Worm (Caenorhabditis elegans) whole organism, mixed stage, embryonic: ENCODE results near the gene C15B12.4.

Experiments
- M03D4.4 ChIP-seq: sonication (generic microtip); optimal IDR thresholded peaks from 2 replicates; lab custom pipeline; 2017; ENCODE audit warnings: mild to moderate bottlenecking, missing genetic modification characterization, missing compliant biosample characterization
- bed-3 ChIP-seq: fragments of 200-800 bp; sonication (Bioruptor generic); optimal IDR thresholded peaks from 3 replicates; lab custom pipeline; 2018; ENCODE audit warnings: mild to moderate bottlenecking, missing genetic modification characterization, moderate library complexity, missing compliant biosample characterization
- blmp-1 ChIP-seq: fragments of 150-350 bp; optimal IDR thresholded peaks from 2 replicates; lab custom pipeline; 2014; ENCODE audit warnings: missing biosample characterization, missing genetic modification characterization
- ceh-39 ChIP-seq: fragments of 150-350 bp; optimal IDR thresholded peaks from 2 replicates; lab custom pipeline; 2014; ENCODE audit warnings: missing biosample characterization, missing genetic modification characterization
- ceh-43 ChIP-seq: fragments of 200-800 bp; sonication (Bioruptor generic); optimal IDR thresholded peaks from 2 replicates; lab custom pipeline; 2018; ENCODE audit warnings: mild to moderate bottlenecking, missing genetic modification characterization, moderate library complexity, missing compliant biosample characterization
- ceh-83 ChIP-seq: fragments of 200-800 bp; sonication (Bioruptor generic); optimal IDR thresholded peaks from 2 replicates; lab custom pipeline; 2018; ENCODE audit warnings: mild to moderate bottlenecking, missing genetic modification characterization, missing compliant biosample characterization
- ces-1 ChIP-seq: fragments of 150-350 bp; optimal IDR thresholded peaks from 2 replicates; lab custom pipeline; 2014; ENCODE audit warnings: missing biosample characterization, missing genetic modification reagents, missing genetic modification characterization
- cnd-1 ChIP-seq: fragments of 200-800 bp; sonication (Bioruptor generic); optimal IDR thresholded peaks from 2 replicates; lab custom pipeline; 2018; ENCODE audit warnings: mild to moderate bottlenecking, missing genetic modification characterization, missing compliant biosample characterization
- drap-1 ChIP-seq: fragments of 200-800 bp; sonication (Bioruptor generic); optimal IDR thresholded peaks from 3 replicates; lab custom pipeline; 2018; ENCODE audit warnings: mild to moderate bottlenecking, missing genetic modification characterization, missing compliant biosample characterization
- elt-1 ChIP-seq: sonication (generic microtip); optimal IDR thresholded peaks from 2 replicates; lab custom pipeline; 2017; ENCODE audit warnings: missing genetic modification characterization, mild to moderate bottlenecking, missing compliant biosample characterization, antibody characterized with exemption, moderate library complexity, borderline replicate concordance; ENCODE audit not compliant: insufficient read depth
- elt-3 ChIP-seq: fragments of 150-350 bp; optimal IDR thresholded peaks from 2 replicates; lab custom pipeline; 2014; ENCODE audit warnings: missing biosample characterization, missing genetic modification characterization
- flh-1 ChIP-seq: fragments of 200-800 bp; sonication (Bioruptor generic); optimal IDR thresholded peaks from 2 replicates; lab custom pipeline; 2018; ENCODE audit warnings: mild to moderate bottlenecking, missing genetic modification characterization, moderate library complexity, missing compliant biosample characterization
- ham-2 ChIP-seq: fragments of 200-800 bp; sonication (Bioruptor generic); optimal IDR thresholded peaks from 2 replicates; lab custom pipeline; 2018; ENCODE audit warnings: mild to moderate bottlenecking, missing genetic modification characterization, missing compliant biosample characterization
- hlh-1 ChIP-seq: fragments of 150-350 bp; optimal IDR thresholded peaks from 2 replicates; lab custom pipeline; 2014; ENCODE audit warnings: missing biosample characterization, missing genetic modification reagents, missing genetic modification characterization
- lin-13 ChIP-seq: fragments of 150-350 bp; optimal IDR thresholded peaks from 2 replicates; lab custom pipeline; 2014; ENCODE audit warnings: missing biosample characterization, missing genetic modification characterization
- lin-32 ChIP-seq: fragments of 200-800 bp; sonication (Bioruptor generic); optimal IDR thresholded peaks from 2 replicates; lab custom pipeline; 2018; ENCODE audit warnings: mild to moderate bottlenecking, missing genetic modification characterization, missing compliant biosample characterization
- lsy-2 ChIP-seq: fragments of 150-350 bp; optimal IDR thresholded peaks from 2 replicates; lab custom pipeline; 2014; ENCODE audit warnings: missing biosample characterization, missing genetic modification characterization
- mab-5 ChIP-seq: fragments of 150-350 bp; optimal IDR thresholded peaks from 2 replicates; lab custom pipeline; 2014; ENCODE audit warnings: missing biosample characterization, missing genetic modification characterization
- mep-1 ChIP-seq: fragments of 150-350 bp; optimal IDR thresholded peaks from 2 replicates; lab custom pipeline; 2017; ENCODE audit warnings: missing biosample characterization, missing genetic modification reagents, missing genetic modification characterization, inconsistent platforms
- mls-2 ChIP-seq: sonication (generic microtip); optimal IDR thresholded peaks from 2 replicates; lab custom pipeline; 2016; ENCODE audit warnings: mild to moderate bottlenecking, missing genetic modification characterization, moderate library complexity, missing compliant biosample characterization
- nhr-12 ChIP-seq: fragments of 150-350 bp; optimal IDR thresholded peaks from 2 replicates; lab custom pipeline; 2014; ENCODE audit warnings: missing biosample characterization, missing genetic modification characterization
- nhr-2 ChIP-seq: fragments of 150-350 bp; optimal IDR thresholded peaks from 2 replicates; lab custom pipeline; 2014; ENCODE audit warnings: missing biosample characterization, missing genetic modification characterization
- nhr-237 ChIP-seq: fragments of 150-350 bp; optimal IDR thresholded peaks from 2 replicates; lab custom pipeline; 2014; ENCODE audit warnings: missing biosample characterization, missing genetic modification characterization
- nhr-28 ChIP-seq: fragments of 150-350 bp; optimal IDR thresholded peaks from 2 replicates; lab custom pipeline; 2014; ENCODE audit warnings: missing biosample characterization, missing genetic modification characterization
- nhr-76 ChIP-seq: sonication (generic microtip); optimal IDR thresholded peaks from 2 replicates; lab custom pipeline; 2017; ENCODE audit warnings: missing biosample characterization, missing genetic modification characterization
- pha-4 ChIP-seq: fragments of 150-350 bp; optimal IDR thresholded peaks from 2 replicates; lab custom pipeline; 2018; ENCODE audit warnings: missing biosample characterization, missing genetic modification reagents, missing genetic modification characterization
- sem-2 ChIP-seq: fragments of 200-800 bp; sonication (Bioruptor generic); optimal IDR thresholded peaks from 2 replicates; lab custom pipeline; 2018; ENCODE audit warnings: mild to moderate bottlenecking, missing genetic modification characterization, missing compliant biosample characterization
- snpc-4 ChIP-seq: fragments of 150-350 bp; optimal IDR thresholded peaks from 2 replicates; lab custom pipeline; 2014; ENCODE audit warnings: missing biosample characterization, missing genetic modification characterization
- sptf-1 ChIP-seq: sonication (generic microtip); optimal IDR thresholded peaks from 2 replicates; lab custom pipeline; 2017; ENCODE audit warnings: mild to moderate bottlenecking, missing genetic modification characterization, moderate library complexity, missing compliant biosample characterization
- unc-120 ChIP-seq: sonication (generic microtip); optimal IDR thresholded peaks from 2 replicates; lab custom pipeline; 2017; ENCODE audit warnings: missing genetic modification characterization, missing compliant biosample characterization; ENCODE audit not compliant: poor library complexity, severe bottlenecking
- unc-39 ChIP-seq: fragments of 150-350 bp; optimal IDR thresholded peaks from 2 replicates; lab custom pipeline; 2014; ENCODE audit warnings: missing biosample characterization, missing genetic modification characterization
- unc-62 ChIP-seq: fragments of 150-350 bp; optimal IDR thresholded peaks from 2 replicates; lab custom pipeline; 2014; ENCODE audit warnings: missing biosample characterization, missing genetic modification reagents, missing genetic modification characterization
- ztf-11 ChIP-seq: fragments of 150-350 bp; optimal IDR thresholded peaks from 2 replicates; lab custom pipeline; 2014; ENCODE audit warnings: missing biosample characterization, missing genetic modification characterization

Gene C15B12.4

ce11 chrX:6518537-6518936 is 45.0 kb upstream of the C15B12.4 start, which contains the start of gene ets-4:
Gene ets-4, plus strand, starts transcription at chrX:6518883.
- TF ChIP-seq lsy-2 (no peak), nhr-12 (tag; lab: Kevin White, UChicago) (no peak), mls-2 (no peak), cnd-1 (tag; lab: Kevin White, UChicago) (no peak), mep-1 (tag; lab: Kevin White, UChicago) (no peak), blmp-1 (tag; lab: Kevin White, UChicago) (no peak), ztf-11 (no peak), unc-120 (tag; lab: Kevin White, UChicago) (no peak), ceh-43 (GFP tag; lab: Kevin White, UChicago) (no peak), nhr-76 (tag; lab: Kevin White, UChicago) (no peak), mab-5 (no peak), M03D4.4 (tag; lab: Kevin White, UChicago) (no peak), hlh-1 (tag; lab: Kevin White, UChicago) (no peak), ceh-83 (GFP tag; lab: Kevin White, UChicago) (no peak), ceh-39 (tag; lab: Kevin White, UChicago) (no peak), flh-1 (GFP tag; lab: Kevin White, UChicago) (no peak), lin-32 (GFP tag; lab: Kevin White, UChicago) (no peak), nhr-28 (tag; lab: Kevin White, UChicago) (no peak), unc-39 (tag; lab: Kevin White, UChicago) (no peak), pha-4 (tag; lab: Kevin White, UChicago) (no peak)

ce11 chrX:6517025-6517770 is 43.6 kb upstream of the C15B12.4 start:
- no peak for TF ChIP-seq cnd-1 (tag; lab: Kevin White, UChicago)
- TF ChIP-seq lin-13 (tag; lab: Kevin White, UChicago) = no peak
- TF ChIP-seq elt-1 = no peak
- TF ChIP-seq ceh-39 (tag; lab: Kevin White, UChicago) = no peak
- TF ChIP-seq snpc-4 (tag; lab: Kevin White, UChicago) = no peak
- no peak for TF ChIP-seq unc-39 (tag; lab: Kevin White, UChicago)
- no peak for TF ChIP-seq ztf-11
- no peak for TF ChIP-seq blmp-1 (tag; lab: Kevin White, UChicago)
- no peak for TF ChIP-seq M03D4.4 (tag; lab: Kevin White, UChicago)
- no peak for TF ChIP-seq sem-2 (GFP tag; lab: Kevin White, UChicago)

ce11 chrX:6515267-6515666 is 41.7 kb upstream of the C15B12.4 start:
- TF ChIP-seq sem-2 (GFP tag; lab: Kevin White, UChicago) (no peak), nhr-2 (no peak), lsy-2 (no peak), unc-39 (tag; lab: Kevin White, UChicago) (no peak), blmp-1 (tag; lab: Kevin White, UChicago) (peak; percentile 90), M03D4.4 (tag; lab: Kevin White, UChicago) (no peak), ham-2 (GFP tag; lab: Kevin White, UChicago) (peak; percentile 61), nhr-76 (tag; lab: Kevin White, UChicago) (no peak)

- TF ChIP-seq elt-3 (tag; lab: Kevin White, UChicago) (peak; percentile 65), nhr-237 (no peak)
These were observed 40.9 kb upstream of the C15B12.4 start for ce11 chrX:6514466-6514865.

- TF ChIP-seq nhr-2 (no peak), unc-39 (tag; lab: Kevin White, UChicago) (no peak), drap-1 (GFP tag; lab: Kevin White, UChicago) (no peak), unc-62 (no peak), ceh-43 (GFP tag; lab: Kevin White, UChicago) (no peak), bed-3 (GFP tag; lab: Kevin White, UChicago) (no peak), sptf-1 (tag; lab: Kevin White, UChicago) (no peak), flh-1 (GFP tag; lab: Kevin White, UChicago) (no peak), lin-32 (GFP tag; lab: Kevin White, UChicago) (no peak), sem-2 (GFP tag; lab: Kevin White, UChicago) (no peak), M03D4.4 (tag; lab: Kevin White, UChicago) (no peak), ham-2 (GFP tag; lab: Kevin White, UChicago) (no peak), unc-120 (tag; lab: Kevin White, UChicago) (no peak), ces-1 (GFP tag; lab: Kevin White, UChicago) (no peak), nhr-28 (tag; lab: Kevin White, UChicago) (no peak), snpc-4 (tag; lab: Kevin White, UChicago) (no peak), mab-5 (no peak), lin-13 (tag; lab: Kevin White, UChicago) (no peak), blmp-1 (tag; lab: Kevin White, UChicago) (no peak), ceh-39 (tag; lab: Kevin White, UChicago) (no peak)
These were observed 38.4 kb upstream of the C15B12.4 start, which contains the start of gene ttr-35 for ce11 chrX:6511985-6512384. Gene ttr-35, plus strand, starts transcription at chrX:6512285.
